Worm (Caenorhabditis elegans): ENCODE data around the gene srd-59.

Gene srd-59

ce11 chrII:7200051-7200599, 5.4 kb upstream of the srd-59 start, which contains the start of gene pcrg-1 (continued):
- TF ChIP-seq lin-15B (tag; optimal IDR thresholded peaks at IDR 0.05) (no peak), fos-1 (tag; optimal IDR thresholded peaks at IDR 0.05) (no peak), nhr-48 (tag; optimal IDR thresholded peaks at IDR 0.05) (peak; percentile 67), ZK337.2 (GFP tag; IDR thresholded peaks at IDR 0.05) (peak; percentile 21), mxl-2 (GFP tag; conservative IDR thresholded peaks at IDR 0.05) (0 out of 2 replicates have a peak, but pooled peaks have one; percentile 12), pqm-1 (tag; optimal IDR thresholded peaks at IDR 0.05) (no peak), R02D3.7 (tag; optimal IDR thresholded peaks at IDR 0.05) (no peak), T26A8.4 (GFP tag; IDR thresholded peaks at IDR 0.05) (peak; percentile 91), set-16 (GFP tag; IDR thresholded peaks at IDR 0.05) (no peak; the same call in none of the 2 replicates), lin-39 (tag; optimal IDR thresholded peaks at IDR 0.05) (no peak), Y75B8A.6 (GFP tag; IDR thresholded peaks at IDR 0.05) (peak; percentile 91), madf-9 (GFP tag; conservative IDR thresholded peaks at IDR 0.05) (peak; percentile 80), dmd-9 (GFP tag; IDR thresholded peaks at IDR 0.05) (peak; percentile 78; the same call in 1 of the 2 replicates), spr-3 (GFP tag; optimal IDR thresholded peaks at IDR 0.05) (peak; percentile 59), hmg-1.1 (GFP tag; IDR thresholded peaks at IDR 0.05) (peak; percentile 97), attf-4 (tag; optimal IDR thresholded peaks at IDR 0.05) (no peak), nhr-28 (tag; optimal IDR thresholded peaks at IDR 0.05) (no peak), hlh-11 (tag; optimal IDR thresholded peaks at IDR 0.05) (peak; percentile 74), ceh-44 (GFP tag; IDR thresholded peaks at IDR 0.05) (peak; percentile 62; the same call in 1 of the 2 replicates), nhr-6 (tag; optimal IDR thresholded peaks at IDR 0.05) (peak; percentile 77), snpc-1.2 (GFP tag; IDR thresholded peaks at IDR 0.05) (peak; percentile 86), ztf-7 (tag; optimal IDR thresholded peaks at IDR 0.05) (peak; percentile 57), saeg-2 (GFP tag; IDR thresholded peaks at IDR 0.05) (peak; percentile 89), dmd-6 (GFP tag; IDR thresholded peaks at IDR 0.05) (peak; percentile 55), daf-8 (GFP tag; IDR thresholded peaks at IDR 0.05) (peak; percentile 73; the same call in 1 of the 2 replicates), lin-38 (GFP tag; IDR thresholded peaks at IDR 0.05) (peak; percentile 84), madf-5 (GFP tag; IDR thresholded peaks at IDR 0.05) (peak; percentile 23 to 70; a peak in 1 of 4 replicates), fkh-10 (GFP tag; optimal IDR thresholded peaks at IDR 0.05) (no peak), ctbp-1 (GFP tag; IDR thresholded peaks at IDR 0.05) (peak; percentile 76), zfp-3 (GFP tag; conservative IDR thresholded peaks at IDR 0.05) (peak; percentile 51; the same call in 1 of the 2 replicates), F26F4.8 (GFP tag; conservative IDR thresholded peaks at IDR 0.05) (peak; percentile 95), nhr-25 (tag; optimal IDR thresholded peaks at IDR 0.05; ENCODE audit: borderline replicate concordance, insufficient read depth) (peak; percentile 69), T20F7.1 (GFP tag; optimal IDR thresholded peaks at IDR 0.05) (peak; percentile 35), aha-1 (tag) (peak; percentile 89), mes-2 (tag; optimal IDR thresholded peaks at IDR 0.05; ENCODE audit: poor library complexity, severe bottlenecking) (peak; percentile 73), F37D6.2 (tag; optimal IDR thresholded peaks at IDR 0.05) (peak; percentile 29), zfp-2 (tag; optimal IDR thresholded peaks at IDR 0.05) (no peak), hlh-30 (tag; optimal IDR thresholded peaks at IDR 0.05; ENCODE audit: insufficient read depth) (peak; percentile 69), egl-43 (GFP tag; IDR thresholded peaks at IDR 0.05) (peak; percentile 97), lsy-2 (tag; optimal IDR thresholded peaks at IDR 0.05) (peak in 1 of 2 experiments; percentile 69), egl-27 (tag; optimal IDR thresholded peaks at IDR 0.05) (no peak), unc-62 (GFP tag; optimal IDR thresholded peaks at IDR 0.05 in 1 of 2) (peak in 1 of 2 experiments; percentile 81), unc-62 (tag; optimal IDR thresholded peaks at IDR 0.05) (no peak), mxl-3 (GFP tag; optimal IDR thresholded peaks at IDR 0.05) (peak; percentile 85), dve-1 (tag; optimal IDR thresholded peaks at IDR 0.05; ENCODE audit: insufficient read depth) (peak; percentile 57), dpl-1 (GFP tag; optimal IDR thresholded peaks at IDR 0.05) (peak; percentile 50), ceh-20 (GFP tag; IDR thresholded peaks at IDR 0.05) (peak; percentile 79), gei-8 (GFP tag; optimal IDR thresholded peaks at IDR 0.05) (peak; percentile 12), nhr-11 (tag; optimal IDR thresholded peaks at IDR 0.05) (no peak), zip-2 (tag; optimal IDR thresholded peaks at IDR 0.05) (peak; percentile 35)
